Worm (Caenorhabditis elegans): Measurements from ENCODE around the gene dnc-4.

DNA sequence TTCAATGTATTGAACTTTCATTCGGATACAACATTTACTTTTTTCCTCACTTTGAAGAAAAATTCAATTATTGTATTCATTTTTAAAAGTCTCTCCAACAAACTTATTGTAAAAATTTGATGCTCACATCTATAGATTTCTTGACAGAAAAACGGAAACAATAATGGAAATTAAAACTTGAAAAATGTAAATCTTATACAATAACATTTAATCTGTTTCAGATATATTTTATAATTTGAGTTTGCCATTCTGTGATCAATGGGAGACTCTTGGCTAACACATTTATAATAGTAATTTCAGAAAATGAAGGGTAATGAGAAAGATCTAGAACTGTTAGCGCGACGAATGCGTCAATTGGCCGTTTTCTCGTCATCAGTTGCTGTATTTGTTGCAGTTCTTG is 31.2 kb downstream of the dnc-4 start, which contains the start of gene col-115:
- TF ChIP-seq ztf-4 (tag; optimal IDR thresholded peaks at IDR 0.05) (no peak), ztf-11 (tag; optimal IDR thresholded peaks at IDR 0.05) (no peak), alr-1 (tag; optimal IDR thresholded peaks at IDR 0.05) (no peak)
